Worm (Caenorhabditis elegans): ENCODE results near the gene F42H10.6.

Gene F42H10.6

DNA sequence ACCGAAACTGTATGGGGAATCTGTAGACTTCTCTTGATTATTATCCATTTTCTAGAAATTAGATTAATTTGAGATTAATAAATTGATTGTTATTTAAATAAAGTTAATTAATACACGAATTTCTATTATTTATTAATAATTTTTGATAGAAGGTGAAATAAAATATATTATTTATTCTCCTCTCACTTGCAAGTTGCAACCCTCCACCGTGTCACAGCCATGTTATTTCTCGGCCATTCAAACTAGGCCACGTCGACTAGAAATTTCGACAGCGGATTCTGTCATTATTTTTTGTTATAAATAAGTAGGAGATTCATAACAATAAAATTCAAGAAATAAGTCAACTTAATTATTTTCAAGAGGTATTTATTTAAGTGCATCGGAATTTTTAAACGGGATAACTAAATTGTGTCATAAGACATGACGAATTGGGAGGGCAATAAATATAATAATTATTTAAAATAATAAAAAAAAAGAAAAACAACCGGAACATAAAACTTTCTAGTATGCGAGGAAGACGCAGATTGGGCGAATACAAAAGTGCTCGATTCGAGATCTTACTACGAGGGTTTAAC, 36.6 kb downstream of the F42H10.6 start, which contains the start of gene ufbp-1:
TSS of gene ufbp-1 (minus strand) at position 51 of the 575 bp plus-strand sequence.
- TF ChIP-seq sea-1 (GFP tag; conservative IDR thresholded peaks at IDR 0.05) (0 out of 2 replicates have a peak, but pooled peaks have one; percentile 17), hmg-4 (GFP tag; optimal IDR thresholded peaks at IDR 0.05) (no peak)

DNA sequence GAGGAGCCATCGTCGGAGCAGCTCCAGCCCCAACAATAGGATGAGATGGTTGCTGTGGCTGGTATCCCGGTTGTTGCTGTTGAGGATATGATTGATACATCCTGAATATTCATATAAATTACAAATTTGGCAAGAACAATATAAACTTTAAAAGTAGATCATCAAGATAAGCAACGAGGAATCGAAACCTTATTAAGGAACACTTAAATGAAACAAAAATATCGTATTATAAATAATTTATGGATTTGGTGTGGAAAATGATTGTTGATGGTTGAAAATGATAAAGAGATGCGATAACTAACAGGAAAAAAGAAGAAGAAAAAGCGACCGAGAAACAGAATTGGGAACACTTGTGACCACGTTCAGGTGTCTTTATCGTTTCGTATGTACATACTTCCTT, 40.9 kb downstream of the F42H10.6 start, which contains the start of gene pqn-96:
TSS of gene pqn-96 (minus strand) at position 101 of the 400 bp plus-strand sequence.
- TF ChIP-seq scrt-1 (GFP tag; IDR thresholded peaks at IDR 0.05) (no peak), hnd-1 (tag; optimal IDR thresholded peaks at IDR 0.05) (no peak), flt-1 (GFP tag; IDR thresholded peaks at IDR 0.05) (no peak), tbx-37 (GFP tag; conservative IDR thresholded peaks at IDR 0.05) (no peak), pes-1 (GFP tag; IDR thresholded peaks at IDR 0.05) (no peak), ceh-36 (tag; optimal IDR thresholded peaks at IDR 0.05) (no peak), ceh-13 (GFP tag; optimal IDR thresholded peaks at IDR 0.05) (no peak), B0310.2 (tag; optimal IDR thresholded peaks at IDR 0.05) (no peak), ama-1 (optimal IDR thresholded peaks at IDR 0.05) (no peak), tra-4 (tag; optimal IDR thresholded peaks at IDR 0.05) (no peak), F13C5.2 (tag; optimal IDR thresholded peaks at IDR 0.05) (no peak), hmbx-1 (tag; optimal IDR thresholded peaks at IDR 0.05) (no peak), ets-7 (tag; optimal IDR thresholded peaks at IDR 0.05) (no peak), sea-1 (GFP tag; conservative IDR thresholded peaks at IDR 0.05) (no peak), aly-1 (tag; optimal IDR thresholded peaks at IDR 0.05) (no peak), hmg-4 (GFP tag; optimal IDR thresholded peaks at IDR 0.05) (no peak), tbx-11 (GFP tag; IDR thresholded peaks at IDR 0.05) (no peak)

DNA sequence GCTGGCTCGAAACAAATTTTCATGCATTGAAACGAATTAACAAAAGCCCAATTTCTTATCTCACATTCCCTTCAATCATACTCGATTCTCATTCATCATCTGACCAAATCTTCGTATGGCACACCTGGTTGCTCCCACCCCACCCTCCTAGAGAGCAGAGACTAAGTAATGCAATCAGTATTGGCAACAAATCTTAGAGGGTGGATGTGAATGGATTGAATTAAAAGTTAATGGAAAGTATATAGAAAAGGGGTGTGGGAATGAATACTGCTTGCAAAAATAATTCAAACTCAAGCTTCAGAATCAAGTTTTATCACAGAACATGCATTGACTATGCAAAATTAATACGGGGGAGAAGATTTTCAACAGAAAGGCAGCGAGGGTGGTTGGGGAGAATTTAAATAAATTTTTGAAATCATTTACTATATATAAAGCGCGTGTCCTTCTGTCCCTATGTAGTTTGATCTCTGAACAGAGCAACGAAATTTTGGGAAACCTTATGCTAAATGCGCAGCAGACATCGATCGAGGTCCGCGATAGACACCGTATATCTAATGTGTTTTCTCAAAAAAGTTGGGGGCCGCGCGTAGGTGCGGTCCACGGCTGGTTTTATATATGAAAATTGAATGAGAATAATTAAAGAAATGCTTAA, 42.4 kb downstream of the F42H10.6 start:
- TF ChIP-seq scrt-1 (GFP tag; IDR thresholded peaks at IDR 0.05) (no peak), hmbx-1 (tag; optimal IDR thresholded peaks at IDR 0.05) (no peak), sea-1 (GFP tag; conservative IDR thresholded peaks at IDR 0.05) (no peak), aly-1 (tag; optimal IDR thresholded peaks at IDR 0.05) (no peak), tra-4 (tag; optimal IDR thresholded peaks at IDR 0.05) (no peak), tbx-37 (GFP tag; conservative IDR thresholded peaks at IDR 0.05) (no peak), ceh-36 (tag; optimal IDR thresholded peaks at IDR 0.05) (no peak), flt-1 (GFP tag; IDR thresholded peaks at IDR 0.05) (no peak), ets-7 (tag; optimal IDR thresholded peaks at IDR 0.05) (no peak), hmg-4 (GFP tag; optimal IDR thresholded peaks at IDR 0.05) (no peak), B0310.2 (tag; optimal IDR thresholded peaks at IDR 0.05) (no peak)

DNA sequence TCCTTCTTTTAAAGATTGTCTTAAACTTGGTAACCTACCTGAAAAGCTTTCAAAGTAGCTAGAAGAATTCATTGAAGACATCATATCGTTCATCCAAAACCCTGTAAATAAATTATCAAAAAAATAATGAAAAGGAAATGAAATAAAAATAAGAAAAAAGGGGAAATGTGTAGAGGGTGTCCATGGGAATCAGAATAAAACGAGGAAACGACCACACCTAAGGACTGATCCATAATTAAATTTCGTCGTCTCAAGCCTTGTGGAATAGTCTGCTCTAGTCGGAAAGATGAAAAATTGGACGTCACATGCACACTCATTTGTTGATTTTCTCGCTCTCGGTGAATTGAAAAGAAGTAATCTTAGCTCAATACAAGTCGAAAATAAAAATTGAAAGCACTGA, 45.2 kb downstream of the F42H10.6 start, which contains the start of gene ZK1236.9:
TSS of gene ZK1236.9 (minus strand) at position 101 of the 400 bp plus-strand sequence.
- TF ChIP-seq hmbx-1 (tag; optimal IDR thresholded peaks at IDR 0.05) (no peak), ceh-13 (GFP tag; optimal IDR thresholded peaks at IDR 0.05) (no peak), aly-1 (tag; optimal IDR thresholded peaks at IDR 0.05) (no peak), pes-1 (GFP tag; IDR thresholded peaks at IDR 0.05) (no peak), flt-1 (GFP tag; IDR thresholded peaks at IDR 0.05) (no peak), tbx-11 (GFP tag; IDR thresholded peaks at IDR 0.05) (no peak), scrt-1 (GFP tag; IDR thresholded peaks at IDR 0.05) (no peak), F13C5.2 (tag; optimal IDR thresholded peaks at IDR 0.05) (no peak), tra-4 (tag; optimal IDR thresholded peaks at IDR 0.05) (no peak), sea-1 (GFP tag; conservative IDR thresholded peaks at IDR 0.05) (no peak), ama-1 (optimal IDR thresholded peaks at IDR 0.05) (no peak), ceh-36 (tag; optimal IDR thresholded peaks at IDR 0.05) (no peak), hmg-4 (GFP tag; optimal IDR thresholded peaks at IDR 0.05) (no peak), tbx-37 (GFP tag; conservative IDR thresholded peaks at IDR 0.05) (no peak), B0310.2 (tag; optimal IDR thresholded peaks at IDR 0.05) (no peak), ets-7 (tag; optimal IDR thresholded peaks at IDR 0.05) (no peak), hnd-1 (tag; optimal IDR thresholded peaks at IDR 0.05) (no peak)

DNA sequence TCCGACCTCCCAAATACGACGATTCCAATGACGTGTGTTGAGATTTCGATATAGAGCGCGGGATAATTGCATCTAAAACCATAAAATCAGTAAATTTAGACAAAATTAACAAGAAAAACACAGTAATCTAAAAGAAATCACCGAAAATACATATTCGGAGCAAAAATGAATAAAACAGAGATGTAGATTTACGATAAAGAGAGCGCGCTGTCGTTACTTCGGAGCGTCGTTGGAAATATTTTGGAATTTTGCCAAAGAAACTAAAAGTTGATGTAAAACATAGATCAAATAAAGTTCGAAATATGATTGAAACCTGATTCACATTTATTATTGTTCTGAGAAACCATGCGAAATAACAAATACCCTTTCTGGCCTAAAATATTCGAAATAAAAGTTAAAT, 48.1 kb downstream of the F42H10.6 start, which contains the start of gene ZK1236.5:
TSS of gene ZK1236.5 (minus strand) at position 72 of the 400 bp plus-strand sequence.
- TF ChIP-seq tra-4 (tag; optimal IDR thresholded peaks at IDR 0.05) (no peak), aly-1 (tag; optimal IDR thresholded peaks at IDR 0.05) (no peak), ceh-36 (tag; optimal IDR thresholded peaks at IDR 0.05) (no peak), ama-1 (optimal IDR thresholded peaks at IDR 0.05) (no peak), scrt-1 (GFP tag; IDR thresholded peaks at IDR 0.05) (no peak), ceh-13 (GFP tag; optimal IDR thresholded peaks at IDR 0.05) (no peak), flt-1 (GFP tag; IDR thresholded peaks at IDR 0.05) (no peak), hmg-4 (GFP tag; optimal IDR thresholded peaks at IDR 0.05) (no peak), pes-1 (GFP tag; IDR thresholded peaks at IDR 0.05) (no peak), tbx-11 (GFP tag; IDR thresholded peaks at IDR 0.05) (no peak), sea-1 (GFP tag; conservative IDR thresholded peaks at IDR 0.05) (no peak), ets-7 (tag; optimal IDR thresholded peaks at IDR 0.05) (no peak), hnd-1 (tag; optimal IDR thresholded peaks at IDR 0.05) (no peak), B0310.2 (tag; optimal IDR thresholded peaks at IDR 0.05) (no peak)

DNA sequence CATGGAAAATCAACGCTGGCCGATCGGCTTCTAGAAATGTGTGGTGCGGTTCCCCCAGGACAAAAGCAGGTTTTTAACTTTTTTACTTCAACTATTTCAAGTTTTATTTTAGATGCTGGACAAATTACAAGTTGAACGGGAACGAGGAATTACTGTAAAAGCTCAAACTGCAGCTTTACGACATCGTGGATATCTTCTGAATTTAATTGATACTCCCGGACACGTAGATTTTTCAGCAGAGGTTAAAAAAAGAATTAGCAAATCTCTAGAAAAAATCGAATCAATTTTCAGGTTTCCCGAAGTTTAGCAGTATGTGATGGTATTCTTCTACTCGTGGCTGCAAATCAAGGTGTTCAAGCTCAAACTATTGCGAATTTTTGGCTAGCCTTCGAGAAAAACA, 50.8 kb downstream of the F42H10.6 start:
- TF ChIP-seq scrt-1 (GFP tag; IDR thresholded peaks at IDR 0.05) (no peak), ets-7 (tag; optimal IDR thresholded peaks at IDR 0.05) (no peak), ama-1 (optimal IDR thresholded peaks at IDR 0.05) (no peak), tra-4 (tag; optimal IDR thresholded peaks at IDR 0.05) (no peak), flt-1 (GFP tag; IDR thresholded peaks at IDR 0.05) (no peak)

DNA sequence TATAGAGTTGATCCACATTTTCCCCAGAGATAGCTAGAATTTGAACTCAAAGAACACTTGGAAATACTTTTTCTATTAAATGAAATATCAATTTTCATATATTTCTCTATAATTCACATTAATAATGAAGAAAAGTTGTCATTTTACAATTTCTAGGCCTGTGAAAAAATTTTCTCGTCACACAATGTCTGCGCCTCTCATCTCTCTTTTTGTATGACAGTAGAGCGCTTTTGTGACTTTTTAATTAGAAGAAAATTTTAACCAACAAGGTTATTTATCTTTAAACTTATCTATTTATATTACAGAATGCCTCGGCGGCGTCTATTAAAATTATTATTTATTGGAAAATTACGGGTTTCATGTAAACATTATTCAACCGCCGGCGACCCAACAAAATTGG, 51.2 kb downstream of the F42H10.6 start, which contains the start of gene ZK1236.1:
TSS of gene ZK1236.1 (plus strand) at position 263 of the 400 bp plus-strand sequence.
- TF ChIP-seq pes-1 (GFP tag; IDR thresholded peaks at IDR 0.05) (no peak), hnd-1 (tag; optimal IDR thresholded peaks at IDR 0.05) (no peak), scrt-1 (GFP tag; IDR thresholded peaks at IDR 0.05) (no peak), hmg-4 (GFP tag; optimal IDR thresholded peaks at IDR 0.05) (no peak), flt-1 (GFP tag; IDR thresholded peaks at IDR 0.05) (no peak), tbx-11 (GFP tag; IDR thresholded peaks at IDR 0.05) (no peak), hmbx-1 (tag; optimal IDR thresholded peaks at IDR 0.05) (no peak), tbx-37 (GFP tag; conservative IDR thresholded peaks at IDR 0.05) (no peak), tra-4 (tag; optimal IDR thresholded peaks at IDR 0.05) (no peak)
